Worm (Caenorhabditis elegans) whole organism, L1 larva: ENCODE data around the gene alh-2.
"Not testable (repeated sequence)": the region's sequence is repeated elsewhere in the genome, so short reads cannot be mapped to it uniquely, and the experiment has no call there.

ENCODE experiments used
- ces-1 ChIP-seq: fragments of 150-350 bp; optimal IDR thresholded peaks from 2 replicates; lab custom pipeline; 2014; ENCODE audit warnings: missing biosample characterization, missing genetic modification reagents, missing genetic modification characterization
- grh-1 ChIP-seq: fragments of 200-800 bp; sonication (Bioruptor generic); IDR thresholded peaks from 2 replicates; pipeline ENCODE4 v1.3.6; 2022; ENCODE audit warnings: missing genetic modification reagents, missing genetic modification characterization, missing compliant biosample characterization
- nhr-237 ChIP-seq: fragments of 150-350 bp; optimal IDR thresholded peaks from 2 replicates; lab custom pipeline; 2014; ENCODE audit warnings: missing biosample characterization, missing genetic modification characterization
- snpc-4 ChIP-seq: fragments of 150-350 bp; optimal IDR thresholded peaks from 2 replicates; lab custom pipeline; 2014; ENCODE audit warnings: missing biosample characterization, missing genetic modification characterization
- unc-62 ChIP-seq: fragments of 150-350 bp; optimal IDR thresholded peaks from 2 replicates; lab custom pipeline; 2014; ENCODE audit warnings: missing biosample characterization, missing genetic modification reagents, missing genetic modification characterization

DNA sequence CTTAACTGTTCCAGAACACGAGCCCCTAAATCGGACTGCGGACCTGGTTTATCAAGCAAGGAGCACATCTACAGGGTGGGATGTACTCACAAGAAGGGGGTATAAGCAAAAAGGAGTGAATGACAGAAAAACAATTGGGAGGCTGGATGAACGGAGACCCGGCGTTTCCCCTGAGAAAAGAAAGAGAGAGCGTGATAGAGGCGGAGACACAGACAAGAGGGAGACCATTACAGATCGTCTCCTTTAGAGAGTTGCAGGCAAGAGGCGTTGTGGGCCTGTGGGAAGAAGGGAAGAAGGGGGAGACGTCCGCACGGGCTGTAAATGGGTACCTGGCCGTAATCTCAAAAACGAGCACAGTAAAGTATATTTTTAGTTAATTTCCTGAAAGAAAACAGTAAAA, 49.9 kb downstream of the alh-2 start, which contains the start of gene Y46H3C.7:
- TF ChIP-seq nhr-237 (tag; lab: Kevin White, UChicago); unc-62 (GFP tag; lab: Kevin White, UChicago); ces-1 (GFP tag; lab: Kevin White, UChicago); grh-1 (GFP tag; lab: Robert Waterston, UW); snpc-4 (tag; lab: Kevin White, UChicago): not testable (repeated sequence)
